Worm (Caenorhabditis elegans): ENCODE results near the gene eral-1.

eral-1 gene

DNA sequence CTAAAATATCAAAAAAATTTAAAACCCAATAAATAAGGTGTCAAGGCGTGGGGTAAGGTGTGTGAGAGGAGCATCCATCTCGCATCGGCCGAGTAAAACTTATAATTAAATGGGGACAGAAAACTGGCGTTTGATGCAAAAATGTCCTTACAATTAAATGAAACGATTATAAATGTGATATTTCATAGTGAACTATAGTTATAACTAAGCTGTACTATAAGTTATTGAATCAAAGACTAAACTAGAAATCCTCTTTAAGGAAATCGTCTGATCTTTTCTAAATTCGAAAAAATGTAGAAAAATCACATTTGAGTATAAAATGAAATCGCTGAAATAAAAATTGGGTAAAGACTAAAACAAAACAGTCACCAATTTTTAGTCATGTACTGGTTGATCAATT lies 38.8 kb downstream of the eral-1 start, which contains the start of gene sra-6:
Gene sra-6 (minus strand): TSS at position 101 of the 400 bp plus-strand sequence.
- TF ChIP-seq egrh-3 (GFP tag; IDR thresholded peaks at IDR 0.05) (no peak), lin-26 (GFP tag; IDR thresholded peaks at IDR 0.05) (no peak), ceh-58 (GFP tag; IDR thresholded peaks at IDR 0.05) (no peak), madf-10 (tag; optimal IDR thresholded peaks at IDR 0.05) (no peak), tbx-9 (tag; optimal IDR thresholded peaks at IDR 0.05; ENCODE audit: borderline replicate concordance) (no peak), F57C9.4 (tag; optimal IDR thresholded peaks at IDR 0.05) (no peak), unc-62 (GFP tag; optimal IDR thresholded peaks at IDR 0.05) (no peak), ZK185.1 (tag; optimal IDR thresholded peaks at IDR 0.05; ENCODE audit: poor library complexity, severe bottlenecking) (no peak), D2030.7 (GFP tag; IDR thresholded peaks at IDR 0.05) (no peak), gei-17 (GFP tag; optimal IDR thresholded peaks at IDR 0.05) (no peak), nfya-2 (GFP tag; IDR thresholded peaks at IDR 0.05) (no peak), atf-7 (tag; optimal IDR thresholded peaks at IDR 0.05) (no peak), pha-4 (tag; optimal IDR thresholded peaks at IDR 0.05) (no peak), cebp-2 (GFP tag; IDR thresholded peaks at IDR 0.05) (no peak)

ce11 chrII:9544386-9544785 lies 45.2 kb downstream of the eral-1 start, which contains the start of gene sra-7:
Gene sra-7, plus strand, starts transcription at chrII:9544686.
- TF ChIP-seq F10E7.11 (tag; optimal IDR thresholded peaks at IDR 0.05), result no peak
- TF ChIP-seq ztf-25 (GFP tag; IDR thresholded peaks at IDR 0.05), result no peak
- no peak for TF ChIP-seq hmg-20 (GFP tag; IDR thresholded peaks at IDR 0.05)
- TF ChIP-seq lsl-1 (GFP tag; optimal IDR thresholded peaks at IDR 0.05), result no peak
- TF ChIP-seq ceh-100 (GFP tag; IDR thresholded peaks at IDR 0.05), result no peak
- no peak for TF ChIP-seq aptf-2 (GFP tag; conservative IDR thresholded peaks at IDR 0.05)

DNA sequence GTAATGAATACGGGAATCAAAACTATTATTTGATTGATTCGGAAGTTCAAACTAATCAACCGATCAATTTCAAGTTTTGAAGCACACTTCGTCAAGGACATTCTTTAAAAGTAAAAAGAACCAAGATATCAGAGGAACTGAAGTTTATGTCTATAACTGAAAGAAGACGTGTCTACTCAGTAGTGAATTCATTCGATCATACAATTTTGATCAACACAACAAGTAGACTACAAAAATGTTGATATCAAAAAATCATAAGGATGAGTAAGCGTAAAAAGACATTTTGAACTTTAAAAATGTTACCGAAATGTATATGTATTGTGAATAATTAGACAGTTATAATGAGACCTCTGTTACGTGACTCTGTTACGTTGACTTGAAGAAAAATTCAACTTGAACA lies 46.8 kb downstream of the eral-1 start, which contains the start of gene sra-4:
Gene sra-4 (minus strand): TSS at position 101 of the 400 bp plus-strand sequence.
- no peak for TF ChIP-seq sea-2 (GFP tag; IDR thresholded peaks at IDR 0.05)
- TF ChIP-seq pbrm-1 (GFP tag; IDR thresholded peaks at IDR 0.05), result no peak
- no peak for TF ChIP-seq hmg-20 (GFP tag; IDR thresholded peaks at IDR 0.05)
- TF ChIP-seq dpff-1 (tag; optimal IDR thresholded peaks at IDR 0.05), result no peak
- TF ChIP-seq repo-1 (tag; optimal IDR thresholded peaks at IDR 0.05), result no peak
- TF ChIP-seq C17E4.6 (GFP tag; IDR thresholded peaks at IDR 0.05), result no peak
- TF ChIP-seq bed-1 (GFP tag; IDR thresholded peaks at IDR 0.05), result no peak
- no peak for TF ChIP-seq mel-28 (tag; optimal IDR thresholded peaks at IDR 0.05; ENCODE audit: borderline replicate concordance)
- TF ChIP-seq snpc-3.4 (tag; optimal IDR thresholded peaks at IDR 0.05), result no peak
- no peak for TF ChIP-seq Y67H2A.10 (GFP tag; conservative IDR thresholded peaks at IDR 0.05)
- no peak for TF ChIP-seq cebp-1 (GFP tag; IDR thresholded peaks at IDR 0.05)
- TF ChIP-seq cebp-1 (tag; optimal IDR thresholded peaks at IDR 0.05), result no peak
- TF ChIP-seq F52B5.7 (tag; optimal IDR thresholded peaks at IDR 0.05), result no peak
- TF ChIP-seq lir-1 (GFP tag; conservative IDR thresholded peaks at IDR 0.05), result no peak
- no peak for TF ChIP-seq akir-1 (GFP tag; optimal IDR thresholded peaks at IDR 0.05)
- no peak for TF ChIP-seq F39B2.1 (GFP tag; IDR thresholded peaks at IDR 0.05)
- no peak for TF ChIP-seq nhr-27 (tag; optimal IDR thresholded peaks at IDR 0.05)
- TF ChIP-seq ztf-22 (GFP tag; optimal IDR thresholded peaks at IDR 0.05), result no peak
- no peak for TF ChIP-seq F22D6.2 (tag; optimal IDR thresholded peaks at IDR 0.05)

Measured in whole organism, young adult.